Fruit fly (Drosophila melanogaster) Kc167 (cell line): Measurements from ENCODE around the gene bsf.

ENCODE experiments used
- Myc ChIP-seq: fragments of >200 bp; optimal IDR thresholded peaks from 2 replicates; lab custom pipeline; 2017; ENCODE audit warnings: missing external identifiers
- Sin3A ChIP-seq: fragments of >200 bp; optimal IDR thresholded peaks from 2 replicates; lab custom pipeline; 2018; ENCODE audit warnings: missing external identifiers
- h ChIP-seq: fragments of >200 bp; optimal IDR thresholded peaks from 3 replicates; lab custom pipeline; 2018; ENCODE audit warnings: missing external identifiers
- insv ChIP-seq: fragments of >200 bp; optimal IDR thresholded peaks from 3 replicates; lab custom pipeline; 2018; ENCODE audit warnings: missing external identifiers
- psq ChIP-seq: fragments of >200 bp; optimal IDR thresholded peaks from 2 replicates; lab custom pipeline; 2017; ENCODE audit warnings: missing external identifiers
- ttk ChIP-seq: sonication (Bioruptor generic); optimal IDR thresholded peaks from 2 replicates; lab custom pipeline; 2017; ENCODE audit warnings: missing external identifiers

DNA sequence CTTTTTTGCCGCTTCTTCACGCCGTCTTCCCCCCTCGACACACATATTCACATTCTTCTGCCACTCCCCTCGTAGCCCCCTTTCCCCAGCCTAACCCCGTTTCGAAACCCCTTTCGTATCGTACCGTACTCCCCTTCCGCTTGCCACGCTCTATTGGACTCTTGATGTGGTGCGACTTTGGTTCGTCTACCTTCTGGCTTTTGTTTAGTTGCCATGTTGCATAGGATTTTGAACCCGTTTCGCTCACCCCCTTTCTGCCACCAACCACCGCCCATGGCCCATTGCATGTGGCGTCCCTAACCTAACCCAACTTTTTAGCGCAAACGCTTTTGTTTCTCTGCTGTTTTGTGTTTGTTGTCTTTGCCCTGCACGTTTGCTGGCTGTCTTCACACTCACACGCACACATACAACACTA, 9.7 kb upstream of the bsf start:
- TF ChIP-seq psq (no peak), h (lab: Kevin White, UChicago) (no peak), Myc (lab: Kevin White, UChicago) (no peak), insv (lab: Kevin White, UChicago) (no peak), ttk (lab: Kevin White, UChicago) (no peak), Sin3A (lab: Kevin White, UChicago) (no peak)
